Fruit fly (Drosophila melanogaster) whole organism, wandering third instar larva: ENCODE data around the gene Ufd1.

Experiments
- Abd-B ChIP-seq: fragments of >200 bp; optimal IDR thresholded peaks from 2 replicates; lab custom pipeline; 2017; ENCODE audit warnings: missing biosample characterization, missing genetic modification characterization
- CG32264 ChIP-seq: fragments of 200-800 bp; sonication (Bioruptor generic); optimal IDR thresholded peaks from 2 replicates; lab custom pipeline; 2016; ENCODE audit warnings: missing biosample characterization, missing genetic modification characterization
- CG9705 ChIP-seq: fragments of 200-800 bp; sonication (Bioruptor generic); optimal IDR thresholded peaks from 2 replicates; lab custom pipeline; 2018; ENCODE audit warnings: missing biosample characterization, mild to moderate bottlenecking, missing genetic modification characterization
- CrebA ChIP-seq: fragments of 200-800 bp; sonication (Bioruptor generic); optimal IDR thresholded peaks from 2 replicates; lab custom pipeline; 2016; ENCODE audit warnings: missing biosample characterization, mild to moderate bottlenecking, missing genetic modification characterization, borderline replicate concordance
- Dfd ChIP-seq: fragments of >200 bp; optimal IDR thresholded peaks from 2 replicates; lab custom pipeline; 2017; ENCODE audit warnings: missing biosample characterization, missing genetic modification characterization
- Dif ChIP-seq: fragments of 200-275, 200-300 bp; sonication (Bioruptor generic); optimal IDR thresholded peaks from 2 replicates; lab custom pipeline; 2018; ENCODE audit warnings: missing biosample characterization, missing genetic modification characterization; ENCODE audit not compliant: partially characterized antibody
- GATAd ChIP-seq: sonication (Bioruptor generic); optimal IDR thresholded peaks from 2 replicates; lab custom pipeline; 2016; ENCODE audit warnings: missing biosample characterization, missing genetic modification characterization
- HLH106 ChIP-seq: fragments of 200-800 bp; optimal IDR thresholded peaks from 3 replicates; lab custom pipeline; 2019; ENCODE audit warnings: missing biosample characterization, mild to moderate bottlenecking, missing genetic modification characterization, moderate library complexity
- Hnf4 ChIP-seq: fragments of 200-800 bp; sonication (Bioruptor generic); optimal IDR thresholded peaks from 2 replicates; lab custom pipeline; 2016; ENCODE audit warnings: missing biosample characterization, mild to moderate bottlenecking, missing genetic modification characterization
- Hr78 ChIP-seq: fragments of >200 bp; optimal IDR thresholded peaks from 2 replicates; lab custom pipeline; 2017; ENCODE audit warnings: missing biosample characterization, missing genetic modification characterization
- Hr83 ChIP-seq: fragments of 200-300 bp; sonication (Bioruptor generic); optimal IDR thresholded peaks from 2 replicates; lab custom pipeline; 2016; ENCODE audit warnings: missing biosample characterization, mild to moderate bottlenecking, missing genetic modification characterization, moderate library complexity; ENCODE audit not compliant: poor library complexity, severe bottlenecking
- Jra ChIP-seq: sonication (Bioruptor generic); optimal IDR thresholded peaks from 2 replicates; lab custom pipeline; 2016; ENCODE audit warnings: missing biosample characterization, missing genetic modification characterization
- Mio ChIP-seq: sonication (Bioruptor generic); optimal IDR thresholded peaks from 2 replicates; lab custom pipeline; 2016; ENCODE audit warnings: missing biosample characterization, missing genetic modification characterization
- Myc ChIP-seq: fragments of >200 bp; optimal IDR thresholded peaks from 2 replicates; lab custom pipeline; 2017
- N ChIP-seq: fragments of >200 bp; optimal IDR thresholded peaks from 2 replicates; lab custom pipeline; 2018; ENCODE audit warnings: missing biosample characterization, missing external identifiers, missing genetic modification characterization
- OdsH ChIP-seq: fragments of 200-800 bp; sonication (Bioruptor generic); optimal IDR thresholded peaks from 2 replicates; lab custom pipeline; 2016; ENCODE audit warnings: missing biosample characterization, mild to moderate bottlenecking, missing genetic modification characterization
- Rel ChIP-seq, 2 experiments: fragments of 200-800 bp; sonication (Bioruptor generic) in 1 of 2; optimal IDR thresholded peaks; 2 replicates in 1 of 2; 3 replicates in 1 of 2; lab custom pipeline; 2016 to 2019; ENCODE audit warnings: mild to moderate bottlenecking in 2 of 2, missing biosample characterization in 2 of 2, missing genetic modification characterization in 2 of 2, moderate library complexity in 1 of 2
- Sp1 ChIP-seq: fragments of 200-800 bp; sonication (Bioruptor generic); optimal IDR thresholded peaks from 3 replicates; lab custom pipeline; 2019; ENCODE audit warnings: missing biosample characterization, mild to moderate bottlenecking, missing genetic modification characterization, moderate library complexity
- Vsx2 ChIP-seq: fragments of 200-300, 225-300 bp; sonication (Bioruptor generic); optimal IDR thresholded peaks from 2 replicates; lab custom pipeline; 2018; ENCODE audit warnings: missing biosample characterization, missing genetic modification characterization; ENCODE audit not compliant: partially characterized antibody
- br ChIP-seq: fragments of 200-800 bp; sonication (Bioruptor generic); optimal IDR thresholded peaks from 2 replicates; lab custom pipeline; 2016; ENCODE audit warnings: missing biosample characterization, missing genetic modification characterization
- brk ChIP-seq: fragments of 200-800 bp; sonication (Bioruptor generic); optimal IDR thresholded peaks from 2 replicates; lab custom pipeline; 2016; ENCODE audit warnings: missing biosample characterization, mild to moderate bottlenecking, missing genetic modification characterization
- dl ChIP-seq, 2 experiments: fragments of 175-275, 200-275 bp in 1 of 2; fragments of 200-275 bp in 1 of 2; sonication (Bioruptor generic); optimal IDR thresholded peaks; lab custom pipeline; 2018; ENCODE audit warnings: mild to moderate bottlenecking in 2 of 2, missing biosample characterization in 2 of 2, missing genetic modification characterization in 2 of 2, moderate library complexity in 2 of 2; ENCODE audit not compliant: partially characterized antibody in 2 of 2, insufficient read depth in 1 of 2
- dmrt93B ChIP-seq: fragments of 200-800 bp; sonication (Bioruptor generic); optimal IDR thresholded peaks from 2 replicates; lab custom pipeline; 2018; ENCODE audit warnings: missing biosample characterization, mild to moderate bottlenecking, missing genetic modification characterization
- dsf ChIP-seq: sonication (Bioruptor generic); optimal IDR thresholded peaks from 2 replicates; lab custom pipeline; 2016; ENCODE audit warnings: missing biosample characterization, missing genetic modification characterization, borderline replicate concordance
- ey ChIP-seq: fragments of 200-800 bp; sonication (Bioruptor generic); optimal IDR thresholded peaks from 2 replicates; lab custom pipeline; 2016; ENCODE audit warnings: missing biosample characterization, missing genetic modification characterization
- foxo ChIP-seq, 2 experiments: fragments of 200-800 bp; sonication (Bioruptor generic); optimal IDR thresholded peaks; 2 replicates in 1 of 2; 3 replicates in 1 of 2; lab custom pipeline; 2016 to 2017; ENCODE audit warnings: missing biosample characterization in 2 of 2, missing genetic modification characterization in 2 of 2
- fru ChIP-seq: fragments of 200-800 bp; sonication (Bioruptor generic); optimal IDR thresholded peaks from 3 replicates; lab custom pipeline; 2016; ENCODE audit warnings: missing biosample characterization, mild to moderate bottlenecking, missing genetic modification characterization
- h ChIP-seq: fragments of 200-800 bp; sonication (Bioruptor generic); optimal IDR thresholded peaks from 3 replicates; lab custom pipeline; 2016; ENCODE audit warnings: missing biosample characterization, mild to moderate bottlenecking, missing genetic modification characterization
- jim ChIP-seq: fragments of 175-275, 200-325 bp; sonication (Bioruptor generic); optimal IDR thresholded peaks from 2 replicates; lab custom pipeline; 2016; ENCODE audit warnings: missing biosample characterization, mild to moderate bottlenecking, missing genetic modification characterization
- lola ChIP-seq: fragments of >200 bp; optimal IDR thresholded peaks from 2 replicates; lab custom pipeline; 2017; ENCODE audit warnings: missing biosample characterization, missing genetic modification characterization
- pan ChIP-seq: fragments of >200 bp; optimal IDR thresholded peaks from 2 replicates; lab custom pipeline; 2017
- psq ChIP-seq: fragments of 200-800 bp; sonication (Bioruptor generic); optimal IDR thresholded peaks from 3 replicates; lab custom pipeline; 2017; ENCODE audit warnings: missing biosample characterization, mild to moderate bottlenecking, missing genetic modification characterization, moderate library complexity
- rgr ChIP-seq: fragments of 200-800 bp; sonication (Bioruptor generic); optimal IDR thresholded peaks from 3 replicates; lab custom pipeline; 2016; ENCODE audit warnings: missing biosample characterization, mild to moderate bottlenecking, missing genetic modification characterization
- sage ChIP-seq: fragments of 200-800 bp; sonication (Bioruptor generic); optimal IDR thresholded peaks from 2 replicates; lab custom pipeline; 2016; ENCODE audit warnings: missing biosample characterization, mild to moderate bottlenecking, missing genetic modification characterization
- sv ChIP-seq: fragments of 200-800 bp; sonication (Bioruptor generic); optimal IDR thresholded peaks from 3 replicates; lab custom pipeline; 2016; ENCODE audit warnings: missing biosample characterization, missing genetic modification characterization
- tai ChIP-seq: sonication (Bioruptor generic); optimal IDR thresholded peaks from 2 replicates; lab custom pipeline; 2016; ENCODE audit warnings: missing biosample characterization, missing genetic modification characterization
- usp ChIP-seq: fragments of >200 bp; optimal IDR thresholded peaks from 2 replicates; lab custom pipeline; 2017; ENCODE audit warnings: missing biosample characterization, missing genetic modification characterization
- woc ChIP-seq: sonication (Bioruptor generic); optimal IDR thresholded peaks from 2 replicates; lab custom pipeline; 2016; ENCODE audit warnings: missing biosample characterization, mild to moderate bottlenecking, missing genetic modification characterization

Ufd1 gene

DNA sequence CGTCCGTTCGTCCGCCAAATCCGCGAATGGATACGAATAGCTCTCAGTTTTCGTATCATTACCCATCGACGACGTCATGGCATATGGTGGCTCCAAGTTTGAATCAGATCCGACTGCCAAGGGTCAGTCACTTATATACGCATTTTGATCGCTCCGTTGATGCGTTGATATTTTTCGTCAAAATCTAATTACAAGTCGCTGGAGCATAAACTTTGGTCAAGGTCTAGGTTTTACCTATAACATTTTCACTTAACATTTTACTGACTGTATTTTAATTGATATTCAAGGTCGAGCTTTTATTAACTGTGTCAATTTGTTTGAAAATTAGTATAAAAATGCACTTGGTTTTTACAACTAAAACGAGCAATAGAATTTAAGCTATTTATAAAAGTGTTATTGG lies 21.4 kb downstream of the Ufd1 start, which contains the start of gene Elo68beta:
Gene Elo68beta (minus strand): TSS at position 101 of the 400 bp plus-strand sequence.
- no peak for TF ChIP-seq tai (GFP tag; lab: Kevin White, UChicago)
- no peak for TF ChIP-seq Myc
- TF ChIP-seq Jra: no peak
- TF ChIP-seq GATAd (GFP tag; lab: Kevin White, UChicago): no peak
- TF ChIP-seq brk (GFP tag; lab: Kevin White, UChicago): no peak
- no peak for TF ChIP-seq Vsx2 (GFP tag; lab: Kevin White, UChicago)
- TF ChIP-seq jim: no peak
- no peak for TF ChIP-seq fru
- no peak for TF ChIP-seq rgr
- no peak for TF ChIP-seq dsf (GFP tag; lab: Kevin White, UChicago)
- TF ChIP-seq lola (GFP tag; lab: Kevin White, UChicago): no peak
- TF ChIP-seq ey (GFP tag; lab: Kevin White, UChicago): no peak
- TF ChIP-seq Hr78 (GFP tag; lab: Kevin White, UChicago): no peak
- no peak for TF ChIP-seq foxo (GFP tag; optimal IDR thresholded peaks at IDR 0.05; lab: Kevin White, UChicago)
- no peak for TF ChIP-seq Abd-B (GFP tag; lab: Kevin White, UChicago)
- TF ChIP-seq Hr83 (GFP tag; lab: Kevin White, UChicago): no peak
- TF ChIP-seq dl (GFP tag; optimal IDR thresholded peaks at IDR 0.05; lab: Kevin White, UChicago; ENCODE audit: insufficient read depth in 1 of 2, partially characterized antibody in 2 of 2): no peak
- TF ChIP-seq Dif (GFP tag; lab: Kevin White, UChicago): no peak
- TF ChIP-seq dmrt93B (GFP tag; lab: Kevin White, UChicago): no peak
- TF ChIP-seq Hnf4: no peak

DNA sequence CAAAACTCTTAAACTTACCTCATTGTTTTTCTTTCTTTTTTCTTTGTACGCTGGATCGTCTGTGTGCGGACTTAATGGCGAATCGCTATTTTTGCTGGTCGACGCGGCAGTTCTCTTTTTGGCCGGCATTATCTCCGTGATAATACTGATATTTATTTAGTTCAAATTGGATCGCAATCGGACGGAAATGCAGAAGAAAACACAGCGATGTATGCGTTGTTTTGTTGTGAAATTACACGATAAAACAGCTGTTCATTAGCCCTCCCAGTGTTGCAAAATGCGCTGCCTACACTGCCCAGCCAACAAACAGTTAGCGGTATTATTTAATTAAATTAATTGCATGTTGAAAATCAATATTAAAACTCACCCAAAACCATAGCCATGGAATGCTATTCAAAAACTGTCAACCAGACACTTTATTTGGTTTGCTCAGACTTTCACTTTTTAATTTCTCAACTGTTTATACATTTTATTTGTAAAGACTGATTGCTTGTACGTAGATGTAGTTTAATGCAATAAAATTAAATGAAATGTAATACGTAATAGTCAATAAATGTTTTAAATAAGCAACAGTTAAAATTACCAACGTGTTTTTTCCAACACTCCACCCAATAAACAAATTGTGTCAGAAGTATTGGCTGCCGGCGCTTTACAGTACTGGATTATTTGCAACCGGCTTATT lies 24.9 kb downstream of the Ufd1 start, which contains the start of the genes Irbp18 and APP-BP1:
Gene Irbp18 (minus strand): TSS at position 205 of the 682 bp plus-strand sequence.
Gene APP-BP1 (plus strand): TSS at position 431 of the 682 bp plus-strand sequence.
- TF ChIP-seq Dif (GFP tag; lab: Kevin White, UChicago): no peak
- TF ChIP-seq CrebA (GFP tag; lab: Kevin White, UChicago): no peak
- no peak for TF ChIP-seq Vsx2 (GFP tag; lab: Kevin White, UChicago)
- TF ChIP-seq foxo (GFP tag; optimal IDR thresholded peaks at IDR 0.05; lab: Kevin White, UChicago): peak; percentile 79 to 96
- TF ChIP-seq Hnf4: peak; percentile 92
- peak; percentile 47 for TF ChIP-seq Myc
- TF ChIP-seq brk (GFP tag; lab: Kevin White, UChicago): peak; percentile 88
- peak; percentile 80 for TF ChIP-seq dsf (GFP tag; lab: Kevin White, UChicago)
- peak; percentile 93 for TF ChIP-seq Jra
- no peak for TF ChIP-seq pan (lab: Kevin White, UChicago)
- TF ChIP-seq lola (GFP tag; lab: Kevin White, UChicago): no peak
- no peak for TF ChIP-seq N (GFP tag; lab: Kevin White, UChicago)
- TF ChIP-seq Rel (GFP tag; optimal IDR thresholded peaks at IDR 0.05; lab: Kevin White, UChicago): peak; percentile 70
- peak; percentile 71 for TF ChIP-seq Rel (tag; optimal IDR thresholded peaks at IDR 0.05; lab: Kevin White, UChicago)
- TF ChIP-seq CG9705: peak; percentile 85
- no peak for TF ChIP-seq jim
- peak; percentile 87 for TF ChIP-seq sage (GFP tag; lab: Kevin White, UChicago)
- peak; percentile 88 for TF ChIP-seq CG32264 (GFP tag; lab: Kevin White, UChicago)
- no peak for TF ChIP-seq usp (GFP tag; lab: Kevin White, UChicago)
- TF ChIP-seq rgr: peak; percentile 95
- peak; percentile 95 for TF ChIP-seq br
- peak; percentile 97 for TF ChIP-seq sv (GFP tag; lab: Kevin White, UChicago)
- peak; percentile 93 for TF ChIP-seq Sp1 (GFP tag; lab: Kevin White, UChicago)
- TF ChIP-seq h: peak; percentile 96
- TF ChIP-seq dl (GFP tag; optimal IDR thresholded peaks at IDR 0.05; lab: Kevin White, UChicago; ENCODE audit: insufficient read depth in 1 of 2, partially characterized antibody in 2 of 2): no peak
- TF ChIP-seq Hr83 (GFP tag; lab: Kevin White, UChicago): peak; percentile 82
- TF ChIP-seq psq (GFP tag; lab: Kevin White, UChicago): peak; percentile 91
- peak; percentile 92 for TF ChIP-seq HLH106
- TF ChIP-seq Mio (GFP tag; lab: Kevin White, UChicago): peak; percentile 39
- peak; percentile 86 for TF ChIP-seq dmrt93B (GFP tag; lab: Kevin White, UChicago)
- peak; percentile 96 for TF ChIP-seq fru
- no peak for TF ChIP-seq Hr78 (GFP tag; lab: Kevin White, UChicago)
- TF ChIP-seq ey (GFP tag; lab: Kevin White, UChicago): peak; percentile 95
- peak; percentile 89 for TF ChIP-seq woc
- TF ChIP-seq tai (GFP tag; lab: Kevin White, UChicago): peak; percentile 93
- TF ChIP-seq Dfd: no peak
- no peak for TF ChIP-seq Abd-B (GFP tag; lab: Kevin White, UChicago)
- peak; percentile 81 for TF ChIP-seq GATAd (GFP tag; lab: Kevin White, UChicago)
- TF ChIP-seq OdsH (GFP tag; lab: Kevin White, UChicago): peak; percentile 94
